Worm (Caenorhabditis elegans) whole organism, L4 larva: Measurements from ENCODE around the gene Y55H10A.2.

Experiments
- F10B5.3 ChIP-seq: sonication (generic microtip); optimal IDR thresholded peaks from 2 replicates; lab custom pipeline; 2016; ENCODE audit warnings: mild to moderate bottlenecking, missing genetic modification characterization, missing compliant biosample characterization
- aly-2 ChIP-seq: sonication (generic microtip); optimal IDR thresholded peaks from 2 replicates; lab custom pipeline; 2018; ENCODE audit warnings: missing biosample characterization, missing genetic modification characterization
- ama-1 ChIP-seq: fragments of 150-350 bp; optimal IDR thresholded peaks from 2 replicates; lab custom pipeline; 2014; ENCODE audit warnings: inconsistent platforms, mixed read lengths
- attf-4 ChIP-seq: sonication (generic microtip); optimal IDR thresholded peaks from 3 replicates; lab custom pipeline; 2017; ENCODE audit warnings: missing biosample characterization, missing genetic modification characterization
- ceh-82 ChIP-seq: sonication (generic microtip); optimal IDR thresholded peaks from 2 replicates; lab custom pipeline; 2017; ENCODE audit warnings: missing biosample characterization, missing genetic modification characterization
- fos-1 ChIP-seq: fragments of 150-350 bp; optimal IDR thresholded peaks from 2 replicates; lab custom pipeline; 2014; ENCODE audit warnings: missing biosample characterization, missing genetic modification characterization
- lin-13 ChIP-seq: fragments of 150-350 bp; optimal IDR thresholded peaks from 2 replicates; lab custom pipeline; 2014; ENCODE audit warnings: missing biosample characterization, missing genetic modification reagents, missing genetic modification characterization
- lin-38 ChIP-seq: fragments of 200-800 bp; sonication (Bioruptor generic); IDR thresholded peaks from 2 replicates; pipeline ENCODE4 v1.3.6; 2022; ENCODE audit warnings: missing genetic modification reagents, missing genetic modification characterization, missing compliant biosample characterization
- mxl-3 ChIP-seq: fragments of 200-800 bp; sonication (Bioruptor generic); optimal IDR thresholded peaks from 2 replicates; lab custom pipeline; 2018; ENCODE audit warnings: mild to moderate bottlenecking, missing genetic modification characterization, missing compliant biosample characterization
- nhr-102 ChIP-seq: sonication (generic microtip); optimal IDR thresholded peaks from 2 replicates; lab custom pipeline; 2016; ENCODE audit warnings: mild to moderate bottlenecking, missing genetic modification characterization, moderate library complexity, missing compliant biosample characterization
- nhr-25 ChIP-seq: sonication (generic microtip); optimal IDR thresholded peaks from 2 replicates; lab custom pipeline; 2017; ENCODE audit warnings: missing genetic modification characterization, mild to moderate bottlenecking, missing compliant biosample characterization, antibody characterized with exemption, moderate library complexity, borderline replicate concordance; ENCODE audit not compliant: insufficient read depth
- pha-4 ChIP-seq, 2 experiments: fragments of 150-350 bp in 1 of 2; fragments of 200-800 bp in 1 of 2; sonication (Bioruptor generic) in 1 of 2; IDR thresholded peaks in 1 of 2; optimal IDR thresholded peaks in 1 of 2; 2 replicates each; pipeline versions ENCODE4 v1.3.6 to Lab custom; 2014 to 2022; ENCODE audit warnings: missing genetic modification characterization in 2 of 2, missing genetic modification reagents in 2 of 2, missing biosample characterization in 1 of 2, missing compliant biosample characterization in 1 of 2
- snpc-4 ChIP-seq: fragments of 150-350 bp; optimal IDR thresholded peaks from 2 replicates; lab custom pipeline; 2014; ENCODE audit warnings: missing biosample characterization, missing genetic modification characterization

DNA sequence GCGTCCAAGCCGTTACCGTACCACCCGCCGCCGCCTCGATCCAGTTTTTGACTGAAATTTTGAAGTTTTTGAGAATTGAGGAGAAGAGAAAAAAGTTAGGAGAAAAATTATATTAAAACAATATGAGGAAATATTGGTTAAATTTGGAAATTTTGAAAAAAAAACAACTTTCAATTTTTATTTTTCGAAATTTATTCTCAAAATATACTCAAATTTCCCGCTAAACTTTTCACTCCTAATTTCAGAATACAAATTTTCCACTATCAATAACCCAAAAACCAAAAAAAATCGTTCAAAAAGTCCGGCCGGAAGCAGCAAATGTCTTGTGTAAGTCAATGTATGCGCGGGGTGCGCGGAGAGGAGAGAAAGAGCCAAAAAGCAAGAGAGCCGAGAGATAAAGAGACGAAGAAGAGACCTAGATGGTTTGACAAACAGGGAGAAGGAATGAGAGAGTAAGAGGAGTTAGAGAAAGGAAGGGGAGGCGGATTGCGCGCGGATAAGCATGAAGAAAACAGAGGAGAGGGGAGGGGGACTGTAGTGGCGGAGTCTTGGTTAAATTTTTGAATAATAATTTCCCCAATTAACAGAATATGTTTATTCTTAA is 13.2 kb upstream of the Y55H10A.2 start, which contains the start of gene elks-1:
- TF ChIP-seq ama-1, result no peak
- TF ChIP-seq lin-13 (GFP tag; lab: Kevin White, UChicago), result no peak
- TF ChIP-seq F10B5.3, result no peak
- TF ChIP-seq fos-1 (tag; lab: Kevin White, UChicago), result no peak
- TF ChIP-seq lin-38 (GFP tag; lab: Robert Waterston, UW), result no peak
- no peak for TF ChIP-seq nhr-25 (tag; lab: Kevin White, UChicago)
- TF ChIP-seq mxl-3, result no peak
- TF ChIP-seq attf-4, result no peak
- no peak for TF ChIP-seq nhr-102 (tag; lab: Kevin White, UChicago)
- no peak for TF ChIP-seq pha-4 (GFP tag; IDR thresholded peaks at IDR 0.05; lab: Robert Waterston, UW)
- peak; percentile 2 for TF ChIP-seq pha-4 (tag; optimal IDR thresholded peaks at IDR 0.05; lab: Kevin White, UChicago)
- TF ChIP-seq ceh-82 (tag; lab: Kevin White, UChicago), result no peak
- no peak for TF ChIP-seq aly-2 (tag; lab: Kevin White, UChicago)
- TF ChIP-seq snpc-4 (tag; lab: Kevin White, UChicago), result no peak
